Worm (Caenorhabditis elegans): Measurements from ENCODE around the gene rad-54.B.

ce11 chrIV:16920041-16920440 lies 29.8 kb upstream of the rad-54.B start, which contains the start of gene nep-23:
- TF ChIP-seq ztf-26 (tag; optimal IDR thresholded peaks at IDR 0.05) (no peak), hmg-20 (GFP tag; IDR thresholded peaks at IDR 0.05) (no peak), sea-2 (GFP tag; IDR thresholded peaks at IDR 0.05) (no peak), Y67H2A.10 (GFP tag; conservative IDR thresholded peaks at IDR 0.05) (no peak), mel-28 (tag; optimal IDR thresholded peaks at IDR 0.05; ENCODE audit: borderline replicate concordance) (no peak), unc-62 (GFP tag; optimal IDR thresholded peaks at IDR 0.05) (no peak), efl-1 (GFP tag; optimal IDR thresholded peaks at IDR 0.05) (no peak), unc-130 (GFP tag; optimal IDR thresholded peaks at IDR 0.05) (no peak), hmg-1.2 (GFP tag; IDR thresholded peaks at IDR 0.05) (no peak)
